Worm (Caenorhabditis elegans) whole organism, L1 larva: Measurements from ENCODE around the gene T28A8.6.

Experiments used
- C16A3.4 ChIP-seq: fragments of 150-350 bp; optimal IDR thresholded peaks from 2 replicates; lab custom pipeline; 2014; ENCODE audit warnings: missing biosample characterization, missing genetic modification characterization
- C34B4.2 ChIP-seq: sonication (generic microtip); optimal IDR thresholded peaks from 2 replicates; lab custom pipeline; 2017; ENCODE audit warnings: mild to moderate bottlenecking, missing genetic modification characterization, missing compliant biosample characterization
- Y116A8C.19 ChIP-seq: sonication (generic microtip); optimal IDR thresholded peaks from 2 replicates; lab custom pipeline; 2016; ENCODE audit warnings: missing compliant biosample characterization, missing genetic modification characterization, borderline replicate concordance
- alr-1 ChIP-seq: fragments of 200-800 bp; sonication (Bioruptor generic); optimal IDR thresholded peaks from 2 replicates; lab custom pipeline; 2018; ENCODE audit warnings: borderline replicate concordance, mild to moderate bottlenecking, missing genetic modification characterization, missing compliant biosample characterization
- aly-2 ChIP-seq: fragments of 150-350 bp; optimal IDR thresholded peaks from 2 replicates; lab custom pipeline; 2014; ENCODE audit warnings: missing biosample characterization, missing genetic modification characterization
- blmp-1 ChIP-seq: fragments of 150-350 bp; optimal IDR thresholded peaks from 2 replicates; lab custom pipeline; 2014; ENCODE audit warnings: missing biosample characterization, missing genetic modification characterization
- ceh-82 ChIP-seq, 3 experiments: fragments of 150-350 bp in 1 of 3; sonication (generic microtip) in 2 of 3; optimal IDR thresholded peaks; 2 replicates each; lab custom pipeline; 2014 to 2017; ENCODE audit warnings: missing biosample characterization in 3 of 3, missing genetic modification characterization in 3 of 3
- ceh-88 ChIP-seq: fragments of 200-800 bp; sonication (Bioruptor generic); IDR thresholded peaks from 2 replicates; pipeline ENCODE4 v1.3.6; 2022; ENCODE audit warnings: missing genetic modification characterization, missing compliant biosample characterization
- ceh-90 ChIP-seq: sonication (generic microtip); optimal IDR thresholded peaks from 2 replicates; lab custom pipeline; 2016; ENCODE audit warnings: missing genetic modification characterization, missing compliant biosample characterization
- efl-1 ChIP-seq, 4 experiments: fragments of 150-350 bp; optimal IDR thresholded peaks in 3 of 4; peaks in 1 of 4; 1 replicate in 1 of 4; 2 replicates in 3 of 4; lab custom pipeline; 2014; ENCODE audit warnings: missing biosample characterization in 2 of 4, missing genetic modification characterization in 2 of 4, missing genetic modification reagents in 2 of 4
- efl-3 ChIP-seq: fragments of 200-800 bp; sonication (Bioruptor generic); optimal IDR thresholded peaks from 2 replicates; lab custom pipeline; 2018; ENCODE audit warnings: mild to moderate bottlenecking, missing genetic modification characterization, missing compliant biosample characterization
- egl-27 ChIP-seq, 2 experiments: fragments of 150-350 bp in 1 of 2; sonication (generic microtip); optimal IDR thresholded peaks; 3 replicates each; lab custom pipeline; 2017 to 2018; ENCODE audit warnings: missing biosample characterization in 2 of 2, missing genetic modification characterization in 2 of 2, missing genetic modification reagents in 2 of 2
- elt-2 ChIP-seq: sonication (generic microtip); optimal IDR thresholded peaks from 2 replicates; lab custom pipeline; 2016; ENCODE audit warnings: missing genetic modification characterization, mild to moderate bottlenecking, inconsistent platforms, missing compliant biosample characterization, missing genetic modification reagents
- elt-3 ChIP-seq, 6 experiments: fragments of 150-350 bp in 1 of 6; sonication (generic microtip); optimal IDR thresholded peaks; 2 replicates each; lab custom pipeline; 2017 to 2018; ENCODE audit warnings: missing biosample characterization in 6 of 6, missing genetic modification characterization in 6 of 6, inconsistent platforms in 1 of 6
- fkh-10 ChIP-seq: sonication (generic microtip); optimal IDR thresholded peaks from 2 replicates; lab custom pipeline; 2017; ENCODE audit warnings: missing biosample characterization, missing genetic modification reagents, missing genetic modification characterization
- fos-1 ChIP-seq: fragments of 150-350 bp; optimal IDR thresholded peaks from 2 replicates; lab custom pipeline; 2014; ENCODE audit warnings: missing biosample characterization, missing genetic modification characterization
- hlh-17 ChIP-seq: fragments of 200-800 bp; sonication (Bioruptor generic); optimal IDR thresholded peaks from 2 replicates; lab custom pipeline; 2018; ENCODE audit warnings: missing genetic modification characterization, mild to moderate bottlenecking, missing compliant biosample characterization, moderate library complexity, borderline replicate concordance
- isw-1 ChIP-seq: fragments of 200-800 bp; sonication (Bioruptor generic); IDR thresholded peaks from 2 replicates; pipeline ENCODE4 v1.3.6; 2022; ENCODE audit warnings: missing genetic modification characterization, missing compliant biosample characterization
- jun-1 ChIP-seq: fragments of 150-350 bp; optimal IDR thresholded peaks from 2 replicates; lab custom pipeline; 2014; ENCODE audit warnings: missing biosample characterization, missing genetic modification reagents, missing genetic modification characterization
- lin-13 ChIP-seq: fragments of 150-350 bp; optimal IDR thresholded peaks from 2 replicates; lab custom pipeline; 2014; ENCODE audit warnings: missing biosample characterization, missing genetic modification reagents, missing genetic modification characterization
- lin-35 ChIP-seq, 2 experiments: fragments of 150-350 bp; optimal IDR thresholded peaks; 2 replicates each; lab custom pipeline; 2014; ENCODE audit warnings: missing biosample characterization in 2 of 2, missing genetic modification characterization in 2 of 2, missing genetic modification reagents in 2 of 2
- lin-39 ChIP-seq: fragments of 150-350 bp; optimal IDR thresholded peaks from 2 replicates; lab custom pipeline; 2014; ENCODE audit warnings: missing biosample characterization, missing genetic modification reagents, missing genetic modification characterization
- lir-3 ChIP-seq: sonication (generic microtip); optimal IDR thresholded peaks from 2 replicates; lab custom pipeline; 2016; ENCODE audit warnings: mild to moderate bottlenecking, missing genetic modification characterization, moderate library complexity, missing compliant biosample characterization; ENCODE audit not compliant: poor library complexity
- lsy-2 ChIP-seq, 2 experiments: fragments of 150-350 bp; optimal IDR thresholded peaks; 2 replicates each; lab custom pipeline; 2014; ENCODE audit warnings: missing biosample characterization in 2 of 2, missing genetic modification characterization in 2 of 2
- mdl-1 ChIP-seq, 2 experiments: fragments of 150-350 bp; optimal IDR thresholded peaks; 2 replicates each; lab custom pipeline; 2014 to 2017; ENCODE audit warnings: missing biosample characterization in 2 of 2, missing genetic modification characterization in 2 of 2, inconsistent platforms in 1 of 2
- mep-1 ChIP-seq: fragments of 150-350 bp; optimal IDR thresholded peaks from 2 replicates; lab custom pipeline; 2014; ENCODE audit warnings: missing biosample characterization, missing genetic modification characterization
- nhr-237 ChIP-seq: fragments of 150-350 bp; optimal IDR thresholded peaks from 2 replicates; lab custom pipeline; 2014; ENCODE audit warnings: missing biosample characterization, missing genetic modification characterization
- nhr-76 ChIP-seq: sonication (generic microtip); optimal IDR thresholded peaks from 2 replicates; lab custom pipeline; 2017; ENCODE audit warnings: missing biosample characterization, missing genetic modification characterization
- nhr-85 ChIP-seq: sonication (generic microtip); peaks from one replicate; lab custom pipeline; 2016; ENCODE audit warnings: missing genetic modification characterization, inconsistent platforms, missing compliant biosample characterization
- pax-3 ChIP-seq: fragments of 200-800 bp; sonication (Bioruptor generic); optimal IDR thresholded peaks from 2 replicates; lab custom pipeline; 2018; ENCODE audit warnings: mild to moderate bottlenecking, missing genetic modification characterization, moderate library complexity, missing compliant biosample characterization
- snpc-4 ChIP-seq: fragments of 150-350 bp; optimal IDR thresholded peaks from 2 replicates; lab custom pipeline; 2014; ENCODE audit warnings: missing biosample characterization, missing genetic modification characterization
- sox-4 ChIP-seq: sonication (generic microtip); optimal IDR thresholded peaks from 2 replicates; lab custom pipeline; 2016; ENCODE audit warnings: missing genetic modification characterization, missing compliant biosample characterization
- sptf-1 ChIP-seq: fragments of 150-350 bp; optimal IDR thresholded peaks from 2 replicates; lab custom pipeline; 2014; ENCODE audit warnings: missing biosample characterization, missing genetic modification characterization
- swsn-7 ChIP-seq: sonication (generic microtip); optimal IDR thresholded peaks from 2 replicates; lab custom pipeline; 2016; ENCODE audit warnings: missing genetic modification characterization, missing compliant biosample characterization
- tlp-1 ChIP-seq: fragments of 150-350 bp; optimal IDR thresholded peaks from 2 replicates; lab custom pipeline; 2014; ENCODE audit warnings: missing biosample characterization, missing genetic modification characterization
- unc-130 ChIP-seq: fragments of 150-350 bp; optimal IDR thresholded peaks from 2 replicates; lab custom pipeline; 2017; ENCODE audit warnings: missing biosample characterization, missing genetic modification characterization, inconsistent platforms
- unc-30 ChIP-seq: sonication (generic microtip); optimal IDR thresholded peaks from 2 replicates; lab custom pipeline; 2017; ENCODE audit warnings: missing biosample characterization, missing genetic modification characterization
- xbp-1 ChIP-seq: sonication (generic microtip); optimal IDR thresholded peaks from 2 replicates; lab custom pipeline; 2016; ENCODE audit warnings: missing genetic modification characterization, missing compliant biosample characterization
- zip-4 ChIP-seq: fragments of 200-800 bp; sonication (Bioruptor generic); optimal IDR thresholded peaks from 2 replicates; lab custom pipeline; 2018; ENCODE audit warnings: mild to moderate bottlenecking, missing genetic modification characterization, moderate library complexity, missing compliant biosample characterization

Gene T28A8.6

DNA sequence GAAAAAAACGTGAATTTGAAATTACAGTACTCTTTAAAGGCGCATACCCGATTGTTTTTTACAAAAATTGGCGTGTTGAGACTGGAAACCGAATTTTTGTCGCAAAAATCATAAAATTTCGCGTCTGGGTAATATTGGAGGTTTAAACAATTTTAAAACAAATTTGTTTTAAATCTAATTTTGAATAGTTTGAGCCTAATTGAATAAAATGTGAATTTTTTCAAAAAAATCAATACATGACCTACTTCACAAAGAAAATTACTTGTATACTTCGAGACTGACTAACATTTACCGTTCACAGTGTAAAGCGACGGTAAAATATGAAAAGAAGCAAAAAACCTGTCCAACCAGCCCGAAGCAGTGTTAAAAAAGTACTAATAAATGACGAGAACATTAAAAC is 41.7 kb upstream of the T28A8.6 start:
- no peak for TF ChIP-seq lir-3 (tag; lab: Kevin White, UChicago)
- no peak for TF ChIP-seq nhr-237 (tag; lab: Kevin White, UChicago)
- no peak for TF ChIP-seq blmp-1 (tag; lab: Kevin White, UChicago)
- no peak for TF ChIP-seq fkh-10 (GFP tag; lab: Kevin White, UChicago)
- TF ChIP-seq ceh-90 (tag; lab: Kevin White, UChicago): no peak
- no peak for TF ChIP-seq sox-4 (tag; lab: Kevin White, UChicago)
- TF ChIP-seq tlp-1 (tag; lab: Kevin White, UChicago): no peak
- TF ChIP-seq xbp-1: no peak

DNA sequence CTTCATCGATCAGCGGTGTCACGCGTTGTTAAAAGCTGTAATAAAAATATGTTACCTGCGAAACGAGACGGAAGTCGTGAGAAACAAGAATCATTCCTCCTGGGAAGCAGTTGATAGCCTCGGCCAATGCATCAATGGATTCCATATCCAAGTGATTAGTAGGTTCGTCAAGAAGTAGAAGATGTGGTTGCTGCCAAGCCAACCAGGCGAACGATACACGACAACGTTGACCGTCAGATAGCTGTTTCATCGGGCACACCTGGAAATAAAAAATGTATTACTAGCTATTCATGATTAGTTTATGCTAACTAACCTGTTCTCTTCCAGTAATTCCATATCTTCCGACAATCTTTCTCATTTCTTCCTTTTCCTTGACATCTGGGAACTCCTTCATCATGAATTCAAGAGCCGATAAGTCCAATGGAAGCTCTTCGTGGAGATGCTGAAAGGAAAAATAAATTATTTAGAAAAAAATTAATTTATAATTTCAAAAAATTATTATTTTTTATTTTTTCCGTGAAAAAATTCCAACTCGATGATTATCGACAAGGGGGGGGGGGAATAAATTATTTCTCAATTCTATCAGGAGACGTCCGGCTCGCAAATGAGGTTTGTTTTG is 39.9 kb upstream of the T28A8.6 start, which contains the start of gene tag-164:
TSS of gene tag-164 (plus strand) at position 569 of the 619 bp plus-strand sequence.
- TF ChIP-seq snpc-4 (tag; lab: Kevin White, UChicago): no peak
- TF ChIP-seq egl-27 (tag; optimal IDR thresholded peaks at IDR 0.05; lab: Kevin White, UChicago): no peak
- TF ChIP-seq nhr-85 (tag; lab: Kevin White, UChicago): no peak
- TF ChIP-seq swsn-7: no peak
- TF ChIP-seq, all 84 proteins: peak for 0

DNA sequence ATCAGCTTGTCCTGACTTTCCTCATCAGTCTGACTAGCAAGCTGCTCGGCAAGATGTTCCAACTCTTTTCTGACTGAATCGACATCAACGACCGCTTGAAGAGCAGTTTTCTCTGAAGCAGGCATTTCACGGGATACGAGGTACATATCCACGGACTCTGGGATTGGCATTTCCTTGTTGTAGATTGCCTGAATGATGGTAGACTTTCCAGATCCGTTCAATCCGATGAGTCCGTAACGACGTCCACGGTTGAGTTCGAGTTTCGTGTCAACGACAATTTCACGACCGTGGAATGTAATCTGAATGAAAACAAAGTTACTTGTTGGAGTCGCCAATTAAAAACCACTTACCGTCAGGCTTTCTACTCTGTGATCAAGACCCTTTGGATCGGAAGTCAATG is 37.5 kb upstream of the T28A8.6 start:
- TF ChIP-seq lin-35 (GFP tag; optimal IDR thresholded peaks at IDR 0.05; lab: Kevin White, UChicago): no peak
- no peak for TF ChIP-seq ceh-88 (GFP tag; lab: Robert Waterston, UW)
- TF ChIP-seq unc-30 (tag; lab: Kevin White, UChicago): no peak
- TF ChIP-seq efl-1 (optimal IDR thresholded peaks at IDR 0.05; lab: Kevin White, UChicago): no peak
- TF ChIP-seq efl-1 (GFP tag; optimal IDR thresholded peaks at IDR 0.05 in 1 of 2; lab: Kevin White, UChicago): peak in 1 of 2 experiments; percentile 61
- no peak for TF ChIP-seq egl-27 (tag; optimal IDR thresholded peaks at IDR 0.05; lab: Kevin White, UChicago)
- no peak for TF ChIP-seq pax-3 (tag; lab: Kevin White, UChicago)
- TF ChIP-seq nhr-85 (tag; lab: Kevin White, UChicago): peak; percentile 67
- TF ChIP-seq nhr-76 (tag; lab: Kevin White, UChicago): no peak
- TF ChIP-seq aly-2 (tag; lab: Kevin White, UChicago): no peak
- no peak for TF ChIP-seq mep-1 (tag; lab: Kevin White, UChicago)
- TF ChIP-seq lir-3 (tag; lab: Kevin White, UChicago): no peak

DNA sequence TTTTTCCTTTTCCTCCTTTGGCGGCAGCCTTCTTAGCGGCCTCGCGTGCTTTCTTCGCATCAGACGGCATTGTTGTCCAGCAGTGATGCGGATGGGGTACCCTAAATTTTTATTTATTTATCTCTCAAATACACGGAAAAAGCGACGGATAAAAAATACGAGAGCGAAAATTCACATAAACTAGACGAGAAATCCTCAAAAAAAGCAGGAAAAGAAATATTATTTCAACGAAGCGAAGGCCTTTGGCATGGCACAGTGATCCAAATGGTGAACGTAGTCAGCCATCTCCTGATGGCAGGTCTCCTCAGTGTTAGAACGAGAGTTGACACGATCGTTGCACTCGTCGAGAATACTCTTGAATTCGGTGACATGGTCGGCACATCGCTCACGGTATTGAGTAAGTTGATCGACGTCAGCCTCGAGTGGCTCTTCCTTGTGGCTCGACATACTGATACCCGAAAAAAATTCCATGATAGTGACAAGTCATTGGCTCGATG is 36.8 kb upstream of the T28A8.6 start, which contains the start of the genes abcf-2 and T27E9.2:
TSS of gene abcf-2 (minus strand) at position 101 of the 497 bp plus-strand sequence.
TSS of gene T27E9.2 (minus strand) at position 447 of the 497 bp plus-strand sequence.
- no peak for TF ChIP-seq zip-4 (GFP tag; lab: Kevin White, UChicago)
- no peak for TF ChIP-seq alr-1 (tag; lab: Kevin White, UChicago)
- no peak for TF ChIP-seq sptf-1 (tag; lab: Kevin White, UChicago)
- TF ChIP-seq lin-13 (GFP tag; lab: Kevin White, UChicago): no peak
- TF ChIP-seq efl-1 (optimal IDR thresholded peaks at IDR 0.05; lab: Kevin White, UChicago): no peak
- peak in 1 of 2 experiments; percentile 86 for TF ChIP-seq efl-1 (GFP tag; optimal IDR thresholded peaks at IDR 0.05 in 1 of 2; lab: Kevin White, UChicago)
- TF ChIP-seq ceh-82 (tag; optimal IDR thresholded peaks at IDR 0.05; lab: Kevin White, UChicago): no peak
- no peak for TF ChIP-seq efl-3

DNA sequence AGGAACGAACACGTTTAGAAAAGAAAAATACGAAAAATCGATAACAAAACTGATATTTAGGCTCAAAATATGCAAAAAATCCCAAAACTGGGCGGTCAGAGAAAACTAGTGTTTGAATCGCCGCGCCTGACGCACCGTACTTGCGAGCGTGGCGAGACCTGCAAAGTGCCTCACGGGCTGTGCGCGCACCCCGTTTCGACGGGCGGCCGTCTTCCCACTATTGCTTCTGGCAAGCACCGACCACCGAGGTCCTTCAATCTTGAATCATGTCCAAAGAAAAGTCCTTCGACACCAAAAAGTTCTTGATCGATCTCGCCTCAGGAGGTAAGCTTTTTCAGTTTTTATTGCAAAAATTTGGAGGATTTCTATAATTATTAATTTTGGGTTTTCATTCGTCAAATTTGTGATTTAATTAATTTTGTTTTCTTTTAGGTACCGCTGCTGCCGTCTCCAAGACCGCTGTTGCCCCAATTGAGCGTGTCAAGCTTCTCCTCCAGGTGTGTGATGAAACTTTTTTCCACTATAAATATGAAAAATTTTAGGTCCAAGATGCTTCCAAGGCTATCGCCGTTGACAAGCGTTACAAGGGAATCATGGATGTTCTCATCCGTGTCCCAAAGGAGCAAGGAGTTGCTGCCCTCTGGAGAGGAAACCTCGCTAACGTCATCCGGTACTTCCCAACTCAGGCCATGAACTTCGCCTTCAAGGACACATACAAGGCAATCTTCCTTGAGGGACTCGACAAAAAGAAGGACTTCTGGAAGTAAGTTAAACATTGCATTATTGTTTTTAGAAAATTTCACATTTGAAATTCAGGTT is 35.8 kb upstream of the T28A8.6 start, which contains the start of gene ant-1.1:
TSS of gene ant-1.1 (plus strand) at position 199 of the 819 bp plus-strand sequence.
- TF ChIP-seq isw-1 (peak; percentile 97), elt-2 (tag; lab: Kevin White, UChicago) (peak; percentile 59), jun-1 (tag; lab: Kevin White, UChicago) (peak; percentile 94), elt-3 (tag; optimal IDR thresholded peaks at IDR 0.05; lab: Kevin White, UChicago) (peak in 5 of 6 experiments; percentile 39 to 86 (median 60)), Y116A8C.19 (tag; lab: Kevin White, UChicago) (no peak), nhr-237 (tag; lab: Kevin White, UChicago) (peak; percentile 49), C34B4.2 (tag; lab: Kevin White, UChicago) (peak; percentile 100), unc-130 (tag; lab: Kevin White, UChicago) (peak; percentile 90), ceh-88 (GFP tag; lab: Robert Waterston, UW) (peak; percentile 92), C16A3.4 (tag; lab: Kevin White, UChicago) (peak; percentile 94), mdl-1 (tag; optimal IDR thresholded peaks at IDR 0.05; lab: Kevin White, UChicago) (peak in 1 of 2 experiments; percentile 73), fos-1 (peak; percentile 72), lin-35 (GFP tag; optimal IDR thresholded peaks at IDR 0.05; lab: Kevin White, UChicago) (peak; percentile 98), lir-3 (tag; lab: Kevin White, UChicago) (peak; percentile 78), lin-39 (tag; lab: Kevin White, UChicago) (peak; percentile 75), unc-30 (tag; lab: Kevin White, UChicago) (no peak), hlh-17 (GFP tag; lab: Kevin White, UChicago) (no peak), lsy-2 (tag; optimal IDR thresholded peaks at IDR 0.05; lab: Kevin White, UChicago) (peak; percentile 99)
